Worm (Caenorhabditis elegans) whole organism, late embryonic: ENCODE results near the gene let-2.

ENCODE experiments used
- elt-4 ChIP-seq: sonication (generic microtip); optimal IDR thresholded peaks from 2 replicates; lab custom pipeline; 2016; ENCODE audit warnings: missing genetic modification characterization, missing compliant biosample characterization
- odd-2 ChIP-seq: sonication (generic microtip); optimal IDR thresholded peaks from 2 replicates; lab custom pipeline; 2017; ENCODE audit warnings: antibody characterized with exemption, mild to moderate bottlenecking, missing genetic modification characterization, missing compliant biosample characterization
- pqm-1 ChIP-seq: sonication (generic microtip); optimal IDR thresholded peaks from 2 replicates; lab custom pipeline; 2016; ENCODE audit warnings: missing genetic modification characterization, missing compliant biosample characterization
- unc-86 ChIP-seq: sonication (generic microtip); optimal IDR thresholded peaks from 2 replicates; lab custom pipeline; 2016; ENCODE audit warnings: missing genetic modification characterization, missing compliant biosample characterization

DNA sequence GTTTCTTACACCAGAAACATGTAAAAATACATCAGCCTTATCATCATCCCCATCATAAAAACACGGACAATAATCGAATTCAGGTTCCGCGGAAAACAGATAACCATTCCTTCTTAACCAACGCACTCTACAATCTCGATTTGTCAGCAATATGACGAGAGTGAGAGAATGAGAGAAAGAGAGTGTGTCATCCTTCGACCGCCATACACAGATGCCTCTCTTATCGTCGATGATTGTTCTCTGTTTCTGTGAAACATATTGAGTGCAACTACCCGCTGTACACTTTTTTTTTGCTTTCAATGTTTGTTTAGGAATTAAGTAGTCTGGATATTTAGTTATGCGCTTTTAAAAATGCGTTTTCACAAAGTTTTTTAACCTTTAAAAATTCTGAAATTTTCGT is 40.1 kb downstream of the let-2 start:
- no peak for TF ChIP-seq elt-4 (tag; lab: Kevin White, UChicago)
- TF ChIP-seq odd-2 = no peak
- no peak for TF ChIP-seq unc-86 (tag; lab: Kevin White, UChicago)
- TF ChIP-seq pqm-1 (tag; lab: Kevin White, UChicago) = no peak
